Fruit fly (Drosophila melanogaster) whole organism, embryonic: ENCODE measurements around the gene CG46465.

ENCODE experiments used
- CG1024 ChIP-seq: fragments of 200-800 bp; sonication (Bioruptor generic); IDR thresholded peaks from 2 replicates; pipeline ENCODE4 v1.3.6; 2022; ENCODE audit warnings: missing biosample characterization, missing genetic modification characterization
- CG10267 ChIP-seq: fragments of 200-800 bp; sonication (Bioruptor generic); optimal IDR thresholded peaks from 2 replicates; lab custom pipeline; 2018; ENCODE audit warnings: missing biosample characterization, mild to moderate bottlenecking, missing genetic modification characterization, moderate library complexity
- CG12299 ChIP-seq: fragments of 200-800 bp; sonication (Bioruptor generic); optimal IDR thresholded peaks from 2 replicates; lab custom pipeline; 2018; ENCODE audit warnings: missing biosample characterization, mild to moderate bottlenecking, missing genetic modification characterization
- CG12744 ChIP-seq: fragments of 200-800 bp; sonication (Bioruptor generic); optimal IDR thresholded peaks from 2 replicates; lab custom pipeline; 2016; ENCODE audit warnings: missing biosample characterization, missing genetic modification characterization
- CG13296 ChIP-seq: fragments of 200-800 bp; sonication (Bioruptor generic); optimal IDR thresholded peaks from 3 replicates; lab custom pipeline; 2018; ENCODE audit warnings: missing biosample characterization, mild to moderate bottlenecking, missing genetic modification characterization
- CG14014 ChIP-seq: fragments of 200-800 bp; sonication (Bioruptor generic); IDR thresholded peaks from 2 replicates; pipeline ENCODE4 v1.3.6; 2022; ENCODE audit warnings: missing biosample characterization, missing genetic modification characterization
- CG15601 ChIP-seq: fragments of 200-800 bp; sonication (Bioruptor generic); optimal IDR thresholded peaks from 3 replicates; lab custom pipeline; 2019; ENCODE audit warnings: missing biosample characterization, mild to moderate bottlenecking, missing genetic modification characterization, moderate library complexity
- CG17385 ChIP-seq: fragments of 200-800 bp; sonication (Bioruptor generic); optimal IDR thresholded peaks from 3 replicates; lab custom pipeline; 2018; ENCODE audit warnings: missing biosample characterization, mild to moderate bottlenecking, missing genetic modification characterization
- CG18262 ChIP-seq: fragments of 200-800 bp; optimal IDR thresholded peaks from 3 replicates; lab custom pipeline; 2019; ENCODE audit warnings: missing biosample characterization, mild to moderate bottlenecking, missing genetic modification characterization, moderate library complexity
- CG31224 ChIP-seq: fragments of 200-800 bp; sonication (Bioruptor generic); IDR thresholded peaks from 2 replicates; pipeline ENCODE4 v1.3.6; 2022; ENCODE audit warnings: missing biosample characterization, missing genetic modification characterization
- CG42726 ChIP-seq: fragments of 200-800 bp; sonication (Bioruptor generic); IDR thresholded peaks from 2 replicates; pipeline ENCODE4 v1.3.6; 2022; ENCODE audit warnings: missing biosample characterization, missing genetic modification characterization; ENCODE audit not compliant: partially characterized antibody
- CG4730 ChIP-seq: fragments of 200-800 bp; sonication (Bioruptor generic); IDR thresholded peaks from 2 replicates; pipeline ENCODE4 v1.3.6; 2022; ENCODE audit warnings: missing biosample characterization, missing genetic modification characterization
- CG7786 ChIP-seq: fragments of 200-800 bp; sonication (Bioruptor generic); optimal IDR thresholded peaks from 2 replicates; lab custom pipeline; 2016; ENCODE audit warnings: missing biosample characterization, missing genetic modification characterization
- CG8924 ChIP-seq: fragments of 200-800 bp; optimal IDR thresholded peaks from 3 replicates; lab custom pipeline; 2019; ENCODE audit warnings: missing biosample characterization, mild to moderate bottlenecking, missing genetic modification characterization, moderate library complexity
- CG9437 ChIP-seq: fragments of 200-800 bp; sonication (Bioruptor generic); optimal IDR thresholded peaks from 2 replicates; lab custom pipeline; 2018; ENCODE audit warnings: missing biosample characterization, mild to moderate bottlenecking, missing genetic modification characterization
- Deaf1 ChIP-seq: fragments of 200-800 bp; optimal IDR thresholded peaks from 3 replicates; lab custom pipeline; 2019; ENCODE audit warnings: missing biosample characterization, mild to moderate bottlenecking, missing genetic modification characterization, moderate library complexity
- Dek ChIP-seq: fragments of 200-800 bp; sonication (Bioruptor generic); optimal IDR thresholded peaks from 3 replicates; lab custom pipeline; 2019; ENCODE audit warnings: missing biosample characterization, mild to moderate bottlenecking, missing genetic modification characterization, moderate library complexity
- Doc3 ChIP-seq: fragments of 200-800 bp; sonication (Bioruptor generic); IDR thresholded peaks from 3 replicates; pipeline ENCODE4 v1.3.6; 2022; ENCODE audit warnings: missing biosample characterization, missing genetic modification characterization; ENCODE audit not compliant: partially characterized antibody
- Jarid2 ChIP-seq: fragments of 200-800 bp; sonication (Bioruptor generic); optimal IDR thresholded peaks from 3 replicates; lab custom pipeline; 2017; ENCODE audit warnings: mild to moderate bottlenecking, missing biosample characterization, missing genetic modification reagents, missing genetic modification characterization
- Lpt ChIP-seq: fragments of >200 bp; optimal IDR thresholded peaks from 2 replicates; lab custom pipeline; 2018; ENCODE audit warnings: missing biosample characterization, missing genetic modification characterization
- NFAT ChIP-seq: fragments of 200-800 bp; sonication (Bioruptor generic); IDR thresholded peaks from 2 replicates; pipeline ENCODE4 v1.3.6; 2022; ENCODE audit warnings: missing biosample characterization, missing genetic modification characterization
- Ravus ChIP-seq: fragments of 200-800 bp; sonication (Bioruptor generic); IDR thresholded peaks from 2 replicates; pipeline ENCODE4 v1.3.6; 2022; ENCODE audit warnings: missing biosample characterization, missing genetic modification characterization
- Scr ChIP-seq: fragments of 200-800 bp; sonication (Bioruptor generic); IDR thresholded peaks from 2 replicates; pipeline ENCODE4 v1.3.6; 2022; ENCODE audit warnings: missing biosample characterization, missing genetic modification characterization; ENCODE audit not compliant: partially characterized antibody
- Sin3A ChIP-seq: fragments of >200 bp; optimal IDR thresholded peaks from 2 replicates; lab custom pipeline; 2018
- Stat92E ChIP-seq, 3 experiments: fragments of >200 bp in 2 of 3; fragments of 200-800 bp in 1 of 3; sonication (Bioruptor generic) in 1 of 3; optimal IDR thresholded peaks; 2 replicates each; lab custom pipeline; 2017 to 2019; ENCODE audit warnings: missing biosample characterization in 3 of 3, missing genetic modification characterization in 3 of 3, mild to moderate bottlenecking in 1 of 3, moderate library complexity in 1 of 3
- ac ChIP-seq: fragments of 200-800 bp; sonication (Bioruptor generic); optimal IDR thresholded peaks from 3 replicates; lab custom pipeline; 2017; ENCODE audit warnings: missing biosample characterization, mild to moderate bottlenecking, missing genetic modification characterization
- amos ChIP-seq: fragments of 200-800 bp; sonication (Bioruptor generic); IDR thresholded peaks from 2 replicates; pipeline ENCODE4 v1.3.6; 2022; ENCODE audit warnings: missing biosample characterization, missing genetic modification characterization; ENCODE audit not compliant: partially characterized antibody
- aop ChIP-seq: fragments of 200-800 bp; sonication (Bioruptor generic); IDR thresholded peaks from 2 replicates; pipeline ENCODE4 v1.3.6; 2022; ENCODE audit warnings: missing biosample characterization, missing genetic modification characterization
- chinmo ChIP-seq: fragments of 200-800 bp; sonication (Bioruptor generic); IDR thresholded peaks from 4 replicates; pipeline ENCODE4 v1.3.6; 2022; ENCODE audit warnings: missing biosample characterization, missing genetic modification characterization; ENCODE audit not compliant: partially characterized antibody
- danr ChIP-seq: fragments of 200-800 bp; sonication (Bioruptor generic); IDR thresholded peaks from 2 replicates; pipeline ENCODE4 v1.3.6; 2022; ENCODE audit warnings: missing biosample characterization, missing genetic modification characterization
- ewg ChIP-seq: fragments of 200-800 bp; sonication (Bioruptor generic); optimal IDR thresholded peaks from 3 replicates; lab custom pipeline; 2017; ENCODE audit warnings: mild to moderate bottlenecking, missing biosample characterization, missing genetic modification reagents, missing genetic modification characterization
- gem ChIP-seq: fragments of 200-800 bp; sonication (Bioruptor generic); optimal IDR thresholded peaks from 2 replicates; lab custom pipeline; 2019; ENCODE audit warnings: missing biosample characterization, mild to moderate bottlenecking, missing genetic modification characterization, moderate library complexity
- gfzf ChIP-seq: fragments of 200-800 bp; sonication (Bioruptor generic); optimal IDR thresholded peaks from 2 replicates; lab custom pipeline; 2016; ENCODE audit warnings: missing biosample characterization, mild to moderate bottlenecking, missing genetic modification characterization, moderate library complexity
- grn ChIP-seq: fragments of 200-800 bp; sonication (Bioruptor generic); optimal IDR thresholded peaks from 3 replicates; lab custom pipeline; 2017; ENCODE audit warnings: missing biosample characterization, missing genetic modification characterization
- gt ChIP-seq: fragments of 200-800 bp; sonication (Bioruptor generic); IDR thresholded peaks from 2 replicates; pipeline ENCODE4 v1.3.6; 2022; ENCODE audit warnings: missing biosample characterization, missing genetic modification characterization
- her ChIP-seq: fragments of 200-800 bp; sonication (Bioruptor generic); optimal IDR thresholded peaks from 2 replicates; lab custom pipeline; 2016; ENCODE audit warnings: missing biosample characterization, missing genetic modification characterization
- klu ChIP-seq: fragments of 200-800 bp; sonication (Bioruptor generic); IDR thresholded peaks from 2 replicates; pipeline ENCODE4 v1.3.6; 2022; ENCODE audit warnings: missing biosample characterization, missing genetic modification characterization
- mld ChIP-seq: fragments of 200-800 bp; sonication (Bioruptor generic); IDR thresholded peaks from 3 replicates; pipeline ENCODE4 v1.3.6; 2022; ENCODE audit warnings: missing biosample characterization, missing genetic modification characterization; ENCODE audit not compliant: partially characterized antibody
- odd ChIP-seq: fragments of 200-800 bp; sonication (Bioruptor generic); optimal IDR thresholded peaks from 2 replicates; lab custom pipeline; 2017; ENCODE audit warnings: missing biosample characterization, mild to moderate bottlenecking, missing genetic modification characterization
- otp ChIP-seq: fragments of 200-800 bp; sonication (Bioruptor generic); IDR thresholded peaks from 3 replicates; pipeline ENCODE4, ENCODE4 v1.3.6; 2022; ENCODE audit warnings: missing biosample characterization, missing genetic modification characterization
- psq ChIP-seq: fragments of 200-800 bp; sonication (Bioruptor generic); optimal IDR thresholded peaks from 2 replicates; lab custom pipeline; 2017; ENCODE audit warnings: missing biosample characterization, missing genetic modification characterization
- schlank ChIP-seq: fragments of 200-800 bp; sonication (Bioruptor generic); optimal IDR thresholded peaks from 2 replicates; lab custom pipeline; 2018; ENCODE audit warnings: missing biosample characterization, mild to moderate bottlenecking, missing genetic modification characterization
- sens ChIP-seq: fragments of 200-800 bp; sonication (Bioruptor generic); peaks from one replicate; lab custom pipeline; 2016; ENCODE audit warnings: missing biosample characterization, missing genetic modification characterization
- sim ChIP-seq: fragments of 200-800 bp; sonication (Bioruptor generic); IDR thresholded peaks from 2 replicates; pipeline ENCODE4 v1.3.6; 2022; ENCODE audit warnings: missing biosample characterization, missing genetic modification characterization
- sr ChIP-seq: fragments of 200-800 bp; sonication (Bioruptor generic); IDR thresholded peaks from 3 replicates; pipeline ENCODE4 v1.3.6; 2022; ENCODE audit warnings: missing biosample characterization, missing genetic modification characterization
- toy ChIP-seq: fragments of 200-800 bp; sonication (Bioruptor generic); IDR thresholded peaks from 2 replicates; pipeline ENCODE4 v1.3.6; 2022; ENCODE audit warnings: missing biosample characterization, missing genetic modification characterization
- unc-4 ChIP-seq: fragments of 200-800 bp; sonication (Bioruptor generic); IDR thresholded peaks from 2 replicates; pipeline ENCODE4 v1.3.6; 2022; ENCODE audit warnings: missing biosample characterization, missing genetic modification characterization; ENCODE audit not compliant: partially characterized antibody
- usp ChIP-seq: fragments of >200 bp; optimal IDR thresholded peaks from 2 replicates; lab custom pipeline; 2017; ENCODE audit warnings: missing biosample characterization, missing genetic modification characterization
- zen2 ChIP-seq: fragments of 200-800 bp; sonication (Bioruptor generic); IDR thresholded peaks from 3 replicates; pipeline ENCODE4 v1.3.6; 2022; ENCODE audit warnings: missing biosample characterization, missing genetic modification characterization; ENCODE audit not compliant: partially characterized antibody

The CG46465 gene

dm6 chr2L:19011895-19012645 lies 19.8 kb downstream of the CG46465 start (continued):
- TF ChIP-seq amos (GFP tag; lab: Robert Waterston, UW) (no peak), CG1024 (peak; percentile 73), CG13296 (GFP tag; lab: Kevin White, UChicago) (peak; percentile 69), psq (GFP tag; lab: Kevin White, UChicago) (no peak), CG31224 (GFP tag; lab: Robert Waterston, UW) (peak; percentile 70), CG15601 (tag; lab: Kevin White, UChicago) (peak; percentile 69), usp (GFP tag; lab: Kevin White, UChicago) (no peak), unc-4 (GFP tag; lab: Robert Waterston, UW) (no peak), CG18262 (tag; lab: Kevin White, UChicago) (peak; percentile 75), CG12299 (tag; lab: Kevin White, UChicago) (peak; percentile 67), Ravus (GFP tag; lab: Robert Waterston, UW) (peak; percentile 47), CG4730 (GFP tag; lab: Robert Waterston, UW) (peak; percentile 81), gt (GFP tag; lab: Robert Waterston, UW) (0 out of 2 replicates have a peak, but pooled peaks have one; percentile 36), Deaf1 (tag; lab: Kevin White, UChicago) (peak; percentile 81), danr (GFP tag; lab: Robert Waterston, UW) (peak; percentile 71), otp (GFP tag; lab: Robert Waterston, UW) (peak; percentile 75; the same call in 2 of the 3 replicates), ac (no peak), sr (GFP tag; lab: Robert Waterston, UW) (no peak), Lpt (GFP tag; lab: Kevin White, UChicago) (no peak), sim (GFP tag; lab: Robert Waterston, UW) (peak; percentile 58; the same call in 1 of the 2 replicates), Sin3A (lab: Kevin White, UChicago) (no peak), toy (GFP tag; lab: Robert Waterston, UW) (0 out of 2 replicates have a peak, but pooled peaks have one; percentile 44), sens (GFP tag; lab: Kevin White, UChicago) (peak; percentile 95), klu (GFP tag; lab: Robert Waterston, UW) (peak; percentile 66), zen2 (GFP tag; lab: Robert Waterston, UW) (0 out of 3 replicates have a peak, but pooled peaks have one; percentile 23), Stat92E (GFP tag; optimal IDR thresholded peaks at IDR 0.05; lab: Kevin White, UChicago) (no peak), mld (GFP tag; lab: Robert Waterston, UW) (no peak), chinmo (GFP tag; lab: Robert Waterston, UW) (no peak), CG9437 (peak; percentile 65), Doc3 (no peak), gem (tag; lab: Kevin White, UChicago) (peak; percentile 87), CG7786 (GFP tag; lab: Kevin White, UChicago) (peak; percentile 85), Jarid2 (GFP tag; lab: Kevin White, UChicago) (peak; percentile 28), odd (peak; percentile 69), CG42726 (no peak), aop (GFP tag; lab: Robert Waterston, UW) (no peak), her (GFP tag; lab: Kevin White, UChicago) (peak; percentile 84), CG8924 (tag; lab: Kevin White, UChicago) (peak; percentile 87), schlank (tag; lab: Kevin White, UChicago) (peak; percentile 75), Scr (no peak), NFAT (GFP tag; lab: Robert Waterston, UW) (peak; percentile 69), CG12744 (GFP tag; lab: Kevin White, UChicago) (peak; percentile 49), CG14014 (peak; percentile 87), CG10267 (tag; lab: Kevin White, UChicago) (peak; percentile 58), gfzf (GFP tag; lab: Kevin White, UChicago) (no peak), ewg (GFP tag; lab: Kevin White, UChicago) (peak; percentile 83), grn (GFP tag; lab: Kevin White, UChicago) (peak; percentile 7), Dek (tag; lab: Kevin White, UChicago) (peak; percentile 77), CG17385 (GFP tag; lab: Kevin White, UChicago) (peak; percentile 79)
